Worm (Caenorhabditis elegans) whole organism, early embryonic: Measurements from ENCODE around the gene F32D8.4.

Experiments used
- ama-1 ChIP-seq: fragments of 150-350 bp; optimal IDR thresholded peaks from 2 replicates; lab custom pipeline; 2014
- pes-1 ChIP-seq: fragments of 200-800 bp; sonication (Bioruptor generic); IDR thresholded peaks from 2 replicates; pipeline ENCODE4 v1.3.6; 2022; ENCODE audit warnings: missing genetic modification reagents, missing genetic modification characterization, missing compliant biosample characterization
- sea-1 ChIP-seq: fragments of 200-800 bp; sonication (Bioruptor generic); conservative IDR thresholded peaks from 2 replicates; pipeline ENCODE4 v1.3.6; 2022; ENCODE audit warnings: missing genetic modification characterization, missing compliant biosample characterization

DNA sequence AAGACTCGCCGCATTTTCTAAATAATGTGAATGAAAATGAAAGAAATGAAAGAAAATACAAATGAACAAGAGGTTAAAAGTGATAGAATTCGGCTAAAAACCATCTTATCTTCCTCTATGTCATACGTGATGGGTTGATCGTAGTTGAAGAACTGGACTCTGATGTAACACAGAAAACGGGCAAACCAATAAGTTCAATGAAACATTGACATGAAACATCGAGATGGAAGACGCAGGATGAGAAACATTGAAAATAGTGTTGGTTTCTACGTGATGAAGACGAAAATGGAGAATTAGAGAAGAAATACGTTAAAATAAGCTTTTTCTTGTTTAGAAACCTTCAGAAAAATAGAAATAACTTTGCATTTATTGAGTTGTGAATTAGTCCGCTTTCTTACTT, 2.4 kb downstream of the F32D8.4 start, which contains the start of gene F32D8.12:
- TF ChIP-seq ama-1 (lab: Kevin White, UChicago) (no peak), sea-1 (GFP tag; lab: Robert Waterston, UW) (no peak), pes-1 (GFP tag; lab: Robert Waterston, UW) (no peak)
